Worm (Caenorhabditis elegans) whole organism, mixed stage, embryonic: Measurements from ENCODE around the gene sss-1.

ENCODE experiments used
- M03D4.4 ChIP-seq: sonication (generic microtip); optimal IDR thresholded peaks from 2 replicates; lab custom pipeline; 2017; ENCODE audit warnings: mild to moderate bottlenecking, missing genetic modification characterization, missing compliant biosample characterization
- bed-3 ChIP-seq: fragments of 200-800 bp; sonication (Bioruptor generic); optimal IDR thresholded peaks from 3 replicates; lab custom pipeline; 2018; ENCODE audit warnings: mild to moderate bottlenecking, missing genetic modification characterization, moderate library complexity, missing compliant biosample characterization
- ceh-43 ChIP-seq: fragments of 200-800 bp; sonication (Bioruptor generic); optimal IDR thresholded peaks from 2 replicates; lab custom pipeline; 2018; ENCODE audit warnings: mild to moderate bottlenecking, missing genetic modification characterization, moderate library complexity, missing compliant biosample characterization
- ceh-83 ChIP-seq: fragments of 200-800 bp; sonication (Bioruptor generic); optimal IDR thresholded peaks from 2 replicates; lab custom pipeline; 2018; ENCODE audit warnings: mild to moderate bottlenecking, missing genetic modification characterization, missing compliant biosample characterization
- ces-1 ChIP-seq: fragments of 150-350 bp; optimal IDR thresholded peaks from 2 replicates; lab custom pipeline; 2014; ENCODE audit warnings: missing biosample characterization, missing genetic modification reagents, missing genetic modification characterization
- cnd-1 ChIP-seq: fragments of 200-800 bp; sonication (Bioruptor generic); optimal IDR thresholded peaks from 2 replicates; lab custom pipeline; 2018; ENCODE audit warnings: mild to moderate bottlenecking, missing genetic modification characterization, missing compliant biosample characterization
- drap-1 ChIP-seq: fragments of 200-800 bp; sonication (Bioruptor generic); optimal IDR thresholded peaks from 3 replicates; lab custom pipeline; 2018; ENCODE audit warnings: mild to moderate bottlenecking, missing genetic modification characterization, missing compliant biosample characterization
- elt-1 ChIP-seq: sonication (generic microtip); optimal IDR thresholded peaks from 2 replicates; lab custom pipeline; 2017; ENCODE audit warnings: missing genetic modification characterization, mild to moderate bottlenecking, missing compliant biosample characterization, antibody characterized with exemption, moderate library complexity, borderline replicate concordance; ENCODE audit not compliant: insufficient read depth
- elt-3 ChIP-seq: fragments of 150-350 bp; optimal IDR thresholded peaks from 2 replicates; lab custom pipeline; 2014; ENCODE audit warnings: missing biosample characterization, missing genetic modification characterization
- flh-1 ChIP-seq: fragments of 200-800 bp; sonication (Bioruptor generic); optimal IDR thresholded peaks from 2 replicates; lab custom pipeline; 2018; ENCODE audit warnings: mild to moderate bottlenecking, missing genetic modification characterization, moderate library complexity, missing compliant biosample characterization
- ham-2 ChIP-seq: fragments of 200-800 bp; sonication (Bioruptor generic); optimal IDR thresholded peaks from 2 replicates; lab custom pipeline; 2018; ENCODE audit warnings: mild to moderate bottlenecking, missing genetic modification characterization, missing compliant biosample characterization
- hlh-1 ChIP-seq: fragments of 150-350 bp; optimal IDR thresholded peaks from 2 replicates; lab custom pipeline; 2014; ENCODE audit warnings: missing biosample characterization, missing genetic modification reagents, missing genetic modification characterization
- lin-13 ChIP-seq: fragments of 150-350 bp; optimal IDR thresholded peaks from 2 replicates; lab custom pipeline; 2014; ENCODE audit warnings: missing biosample characterization, missing genetic modification characterization
- lin-32 ChIP-seq: fragments of 200-800 bp; sonication (Bioruptor generic); optimal IDR thresholded peaks from 2 replicates; lab custom pipeline; 2018; ENCODE audit warnings: mild to moderate bottlenecking, missing genetic modification characterization, missing compliant biosample characterization
- lsy-2 ChIP-seq: fragments of 150-350 bp; optimal IDR thresholded peaks from 2 replicates; lab custom pipeline; 2014; ENCODE audit warnings: missing biosample characterization, missing genetic modification characterization
- mab-5 ChIP-seq: fragments of 150-350 bp; optimal IDR thresholded peaks from 2 replicates; lab custom pipeline; 2014; ENCODE audit warnings: missing biosample characterization, missing genetic modification characterization
- mep-1 ChIP-seq: fragments of 150-350 bp; optimal IDR thresholded peaks from 2 replicates; lab custom pipeline; 2017; ENCODE audit warnings: missing biosample characterization, missing genetic modification reagents, missing genetic modification characterization, inconsistent platforms
- mls-2 ChIP-seq: sonication (generic microtip); optimal IDR thresholded peaks from 2 replicates; lab custom pipeline; 2016; ENCODE audit warnings: mild to moderate bottlenecking, missing genetic modification characterization, moderate library complexity, missing compliant biosample characterization
- nhr-12 ChIP-seq: fragments of 150-350 bp; optimal IDR thresholded peaks from 2 replicates; lab custom pipeline; 2014; ENCODE audit warnings: missing biosample characterization, missing genetic modification characterization
- nhr-2 ChIP-seq: fragments of 150-350 bp; optimal IDR thresholded peaks from 2 replicates; lab custom pipeline; 2014; ENCODE audit warnings: missing biosample characterization, missing genetic modification characterization
- nhr-237 ChIP-seq: fragments of 150-350 bp; optimal IDR thresholded peaks from 2 replicates; lab custom pipeline; 2014; ENCODE audit warnings: missing biosample characterization, missing genetic modification characterization
- nhr-28 ChIP-seq: fragments of 150-350 bp; optimal IDR thresholded peaks from 2 replicates; lab custom pipeline; 2014; ENCODE audit warnings: missing biosample characterization, missing genetic modification characterization
- nhr-76 ChIP-seq: sonication (generic microtip); optimal IDR thresholded peaks from 2 replicates; lab custom pipeline; 2017; ENCODE audit warnings: missing biosample characterization, missing genetic modification characterization
- pha-4 ChIP-seq: fragments of 150-350 bp; optimal IDR thresholded peaks from 2 replicates; lab custom pipeline; 2018; ENCODE audit warnings: missing biosample characterization, missing genetic modification reagents, missing genetic modification characterization
- sem-2 ChIP-seq: fragments of 200-800 bp; sonication (Bioruptor generic); optimal IDR thresholded peaks from 2 replicates; lab custom pipeline; 2018; ENCODE audit warnings: mild to moderate bottlenecking, missing genetic modification characterization, missing compliant biosample characterization
- snpc-4 ChIP-seq: fragments of 150-350 bp; optimal IDR thresholded peaks from 2 replicates; lab custom pipeline; 2014; ENCODE audit warnings: missing biosample characterization, missing genetic modification characterization
- sptf-1 ChIP-seq: sonication (generic microtip); optimal IDR thresholded peaks from 2 replicates; lab custom pipeline; 2017; ENCODE audit warnings: mild to moderate bottlenecking, missing genetic modification characterization, moderate library complexity, missing compliant biosample characterization
- tbx-8 ChIP-seq: fragments of 200-800 bp; sonication (Bioruptor generic); optimal IDR thresholded peaks from 2 replicates; lab custom pipeline; 2018; ENCODE audit warnings: mild to moderate bottlenecking, missing genetic modification characterization, moderate library complexity, missing compliant biosample characterization
- unc-39 ChIP-seq: fragments of 150-350 bp; optimal IDR thresholded peaks from 2 replicates; lab custom pipeline; 2014; ENCODE audit warnings: missing biosample characterization, missing genetic modification characterization
- unc-62 ChIP-seq: fragments of 150-350 bp; optimal IDR thresholded peaks from 2 replicates; lab custom pipeline; 2014; ENCODE audit warnings: missing biosample characterization, missing genetic modification reagents, missing genetic modification characterization
- zip-8 ChIP-seq: fragments of 150-350 bp; optimal IDR thresholded peaks from 2 replicates; lab custom pipeline; 2014; ENCODE audit warnings: missing biosample characterization, missing genetic modification characterization
- ztf-11 ChIP-seq: fragments of 150-350 bp; optimal IDR thresholded peaks from 2 replicates; lab custom pipeline; 2014; ENCODE audit warnings: missing biosample characterization, missing genetic modification characterization

sss-1 gene

ce11 chrIV:9920426-9920825, 26.9 kb upstream of the sss-1 start:
- TF ChIP-seq M03D4.4 (tag; lab: Kevin White, UChicago) = no peak

ce11 chrIV:9918021-9918420, 24.5 kb upstream of the sss-1 start:
- TF ChIP-seq mab-5 (tag; lab: Kevin White, UChicago) (no peak), zip-8 (tag; lab: Kevin White, UChicago) (peak; percentile 78), lsy-2 (tag; lab: Kevin White, UChicago) (no peak), snpc-4 (no peak), flh-1 (GFP tag; lab: Kevin White, UChicago) (no peak), unc-39 (no peak), bed-3 (no peak), ceh-83 (GFP tag; lab: Kevin White, UChicago) (no peak)
- TF ChIP-seq, all 35 proteins: peak for 1

- TF ChIP-seq elt-1 (tag; lab: Kevin White, UChicago) (no peak), nhr-237 (tag; lab: Kevin White, UChicago) (no peak), snpc-4 (no peak), mls-2 (tag; lab: Kevin White, UChicago) (no peak), zip-8 (tag; lab: Kevin White, UChicago) (no peak), pha-4 (tag; lab: Kevin White, UChicago) (no peak), nhr-28 (no peak), hlh-1 (no peak), ceh-83 (GFP tag; lab: Kevin White, UChicago) (no peak), unc-39 (no peak), sptf-1 (tag; lab: Kevin White, UChicago) (no peak), flh-1 (GFP tag; lab: Kevin White, UChicago) (no peak), nhr-12 (tag; lab: Kevin White, UChicago) (no peak), ceh-43 (no peak), nhr-76 (no peak), M03D4.4 (tag; lab: Kevin White, UChicago) (no peak), lin-32 (no peak), mep-1 (tag; lab: Kevin White, UChicago) (no peak)
- TF ChIP-seq, all 35 proteins: peak for 0
These were observed 22.7 kb upstream of the sss-1 start, which contains the start of gene bed-3 for ce11 chrIV:9916224-9916623. Gene bed-3 (plus strand): TSS chrIV:9916524.

ce11 chrIV:9915128-9915527, 21.6 kb upstream of the sss-1 start:
- TF ChIP-seq unc-39 (no peak), snpc-4 (no peak), mls-2 (tag; lab: Kevin White, UChicago) (no peak), cnd-1 (tag; lab: Kevin White, UChicago) (no peak), nhr-76 (no peak), zip-8 (tag; lab: Kevin White, UChicago) (no peak), ceh-43 (no peak), nhr-237 (tag; lab: Kevin White, UChicago) (no peak), tbx-8 (GFP tag; lab: Kevin White, UChicago) (no peak), nhr-2 (no peak), ceh-83 (GFP tag; lab: Kevin White, UChicago) (no peak), flh-1 (GFP tag; lab: Kevin White, UChicago) (no peak)

- TF ChIP-seq flh-1 (GFP tag; lab: Kevin White, UChicago) = no peak
- no peak for TF ChIP-seq elt-3 (tag; lab: Kevin White, UChicago)
- TF ChIP-seq sem-2 (GFP tag; lab: Kevin White, UChicago) = no peak
- no peak for TF ChIP-seq ceh-43
- TF ChIP-seq zip-8 (tag; lab: Kevin White, UChicago) = peak; percentile 4
These were observed 19.5 kb upstream of the sss-1 start for ce11 chrIV:9913064-9913463.

- TF ChIP-seq unc-62 (GFP tag; lab: Kevin White, UChicago) (no peak), lin-13 (tag; lab: Kevin White, UChicago) (no peak), snpc-4 (no peak), ceh-43 (no peak), unc-39 (no peak), sptf-1 (tag; lab: Kevin White, UChicago) (no peak), sem-2 (GFP tag; lab: Kevin White, UChicago) (no peak), ztf-11 (tag; lab: Kevin White, UChicago) (no peak), ces-1 (GFP tag; lab: Kevin White, UChicago) (no peak), elt-1 (tag; lab: Kevin White, UChicago) (no peak), drap-1 (GFP tag; lab: Kevin White, UChicago) (no peak), nhr-28 (no peak), flh-1 (GFP tag; lab: Kevin White, UChicago) (no peak), nhr-12 (tag; lab: Kevin White, UChicago) (no peak), nhr-237 (tag; lab: Kevin White, UChicago) (no peak), elt-3 (tag; lab: Kevin White, UChicago) (no peak), hlh-1 (no peak), ham-2 (no peak), cnd-1 (tag; lab: Kevin White, UChicago) (no peak), pha-4 (tag; lab: Kevin White, UChicago) (no peak)
These were observed 10.1 kb upstream of the sss-1 start, which contains the start of gene best-13 for ce11 chrIV:9903608-9904007. Gene best-13 (plus strand): TSS chrIV:9903908.
